Worm (Caenorhabditis elegans) whole organism, L1 larva: Measurements from ENCODE around the gene Y79H2A.4.

Source experiments
- C04F5.9 ChIP-seq: sonication (generic microtip); optimal IDR thresholded peaks from 2 replicates; lab custom pipeline; 2016; ENCODE audit warnings: missing genetic modification characterization, missing compliant biosample characterization
- C34B4.2 ChIP-seq: sonication (generic microtip); optimal IDR thresholded peaks from 2 replicates; lab custom pipeline; 2017; ENCODE audit warnings: mild to moderate bottlenecking, missing genetic modification characterization, missing compliant biosample characterization
- alr-1 ChIP-seq: fragments of 200-800 bp; sonication (Bioruptor generic); optimal IDR thresholded peaks from 2 replicates; lab custom pipeline; 2018; ENCODE audit warnings: borderline replicate concordance, mild to moderate bottlenecking, missing genetic modification characterization, missing compliant biosample characterization
- aly-2 ChIP-seq: fragments of 150-350 bp; optimal IDR thresholded peaks from 2 replicates; lab custom pipeline; 2014; ENCODE audit warnings: missing biosample characterization, missing genetic modification characterization
- ama-1 ChIP-seq: fragments of 150-350 bp; optimal IDR thresholded peaks from 2 replicates; lab custom pipeline; 2014
- blmp-1 ChIP-seq: fragments of 150-350 bp; optimal IDR thresholded peaks from 2 replicates; lab custom pipeline; 2014; ENCODE audit warnings: missing biosample characterization, missing genetic modification characterization
- ceh-8 ChIP-seq: fragments of 200-800 bp; sonication (Bioruptor generic); optimal IDR thresholded peaks from 2 replicates; lab custom pipeline; 2018; ENCODE audit warnings: mild to moderate bottlenecking, missing genetic modification characterization, moderate library complexity, missing compliant biosample characterization
- ceh-88 ChIP-seq: fragments of 200-800 bp; sonication (Bioruptor generic); IDR thresholded peaks from 2 replicates; pipeline ENCODE4 v1.3.6; 2022; ENCODE audit warnings: missing genetic modification characterization, missing compliant biosample characterization
- ceh-90 ChIP-seq: sonication (generic microtip); optimal IDR thresholded peaks from 2 replicates; lab custom pipeline; 2016; ENCODE audit warnings: missing genetic modification characterization, missing compliant biosample characterization
- ces-1 ChIP-seq: fragments of 150-350 bp; optimal IDR thresholded peaks from 2 replicates; lab custom pipeline; 2014; ENCODE audit warnings: missing biosample characterization, missing genetic modification reagents, missing genetic modification characterization
- dpl-1 ChIP-seq, 3 experiments: fragments of 150-350 bp in 2 of 3; sonication (generic microtip) in 1 of 3; optimal IDR thresholded peaks; 2 replicates each; lab custom pipeline; 2014 to 2017; ENCODE audit warnings: missing biosample characterization in 3 of 3, missing genetic modification characterization in 3 of 3, missing genetic modification reagents in 3 of 3
- dsc-1 ChIP-seq: sonication (generic microtip); optimal IDR thresholded peaks from 2 replicates; lab custom pipeline; 2016; ENCODE audit warnings: mild to moderate bottlenecking, missing genetic modification characterization, missing compliant biosample characterization
- efl-1 ChIP-seq, 4 experiments: fragments of 150-350 bp; optimal IDR thresholded peaks in 3 of 4; peaks in 1 of 4; 1 replicate in 1 of 4; 2 replicates in 3 of 4; lab custom pipeline; 2014; ENCODE audit warnings: missing biosample characterization in 2 of 4, missing genetic modification characterization in 2 of 4, missing genetic modification reagents in 2 of 4
- efl-3 ChIP-seq: fragments of 200-800 bp; sonication (Bioruptor generic); optimal IDR thresholded peaks from 2 replicates; lab custom pipeline; 2018; ENCODE audit warnings: mild to moderate bottlenecking, missing genetic modification characterization, missing compliant biosample characterization
- fkh-10 ChIP-seq: sonication (generic microtip); optimal IDR thresholded peaks from 2 replicates; lab custom pipeline; 2017; ENCODE audit warnings: missing biosample characterization, missing genetic modification reagents, missing genetic modification characterization
- fkh-4 ChIP-seq: sonication (generic microtip); optimal IDR thresholded peaks from 2 replicates; lab custom pipeline; 2016; ENCODE audit warnings: missing compliant biosample characterization, missing genetic modification characterization, borderline replicate concordance
- fos-1 ChIP-seq: fragments of 150-350 bp; optimal IDR thresholded peaks from 2 replicates; lab custom pipeline; 2014; ENCODE audit warnings: missing biosample characterization, missing genetic modification characterization
- hlh-17 ChIP-seq: fragments of 200-800 bp; sonication (Bioruptor generic); optimal IDR thresholded peaks from 2 replicates; lab custom pipeline; 2018; ENCODE audit warnings: missing genetic modification characterization, mild to moderate bottlenecking, missing compliant biosample characterization, moderate library complexity, borderline replicate concordance
- hlh-4 ChIP-seq: sonication (generic microtip); optimal IDR thresholded peaks from 2 replicates; lab custom pipeline; 2016; ENCODE audit warnings: mild to moderate bottlenecking, missing genetic modification characterization, missing compliant biosample characterization
- jun-1 ChIP-seq: fragments of 150-350 bp; optimal IDR thresholded peaks from 2 replicates; lab custom pipeline; 2014; ENCODE audit warnings: missing biosample characterization, missing genetic modification reagents, missing genetic modification characterization
- lin-13 ChIP-seq: fragments of 150-350 bp; optimal IDR thresholded peaks from 2 replicates; lab custom pipeline; 2014; ENCODE audit warnings: missing biosample characterization, missing genetic modification reagents, missing genetic modification characterization
- lin-15B ChIP-seq: fragments of 150-350 bp; sonication (generic microtip); optimal IDR thresholded peaks from 3 replicates; lab custom pipeline; 2014; ENCODE audit warnings: missing biosample characterization, missing genetic modification characterization
- lin-35 ChIP-seq, 2 experiments: fragments of 150-350 bp; optimal IDR thresholded peaks; 2 replicates each; lab custom pipeline; 2014; ENCODE audit warnings: missing biosample characterization in 2 of 2, missing genetic modification characterization in 2 of 2, missing genetic modification reagents in 2 of 2
- lin-39 ChIP-seq: fragments of 150-350 bp; optimal IDR thresholded peaks from 2 replicates; lab custom pipeline; 2014; ENCODE audit warnings: missing biosample characterization, missing genetic modification reagents, missing genetic modification characterization
- mab-9 ChIP-seq: fragments of 200-800 bp; sonication (Bioruptor generic); IDR thresholded peaks from 2 replicates; pipeline ENCODE4 v1.3.6; 2022; ENCODE audit warnings: missing genetic modification reagents, missing genetic modification characterization, missing compliant biosample characterization
- mdl-1 ChIP-seq, 2 experiments: fragments of 150-350 bp; optimal IDR thresholded peaks; 2 replicates each; lab custom pipeline; 2014 to 2017; ENCODE audit warnings: missing biosample characterization in 2 of 2, missing genetic modification characterization in 2 of 2, inconsistent platforms in 1 of 2
- mef-2 ChIP-seq: fragments of 150-350 bp; optimal IDR thresholded peaks from 2 replicates; lab custom pipeline; 2014; ENCODE audit warnings: missing biosample characterization, missing genetic modification characterization
- nhr-11 ChIP-seq: fragments of 150-350 bp; optimal IDR thresholded peaks from 2 replicates; lab custom pipeline; 2014; ENCODE audit warnings: missing biosample characterization, missing genetic modification characterization
- nhr-47 ChIP-seq: sonication (generic microtip); optimal IDR thresholded peaks from 2 replicates; lab custom pipeline; 2016; ENCODE audit warnings: mild to moderate bottlenecking, missing genetic modification characterization, moderate library complexity, missing compliant biosample characterization
- nhr-77 ChIP-seq: fragments of 150-350 bp; optimal IDR thresholded peaks from 2 replicates; lab custom pipeline; 2014; ENCODE audit warnings: missing biosample characterization, missing genetic modification characterization
- nhr-84 ChIP-seq: sonication (generic microtip); optimal IDR thresholded peaks from 2 replicates; lab custom pipeline; 2017; ENCODE audit warnings: missing biosample characterization, missing genetic modification characterization
- nhr-85 ChIP-seq: sonication (generic microtip); peaks from one replicate; lab custom pipeline; 2016; ENCODE audit warnings: missing genetic modification characterization, inconsistent platforms, missing compliant biosample characterization
- pax-3 ChIP-seq: fragments of 200-800 bp; sonication (Bioruptor generic); optimal IDR thresholded peaks from 2 replicates; lab custom pipeline; 2018; ENCODE audit warnings: mild to moderate bottlenecking, missing genetic modification characterization, moderate library complexity, missing compliant biosample characterization
- pqm-1 ChIP-seq: sonication (generic microtip); optimal IDR thresholded peaks from 3 replicates; lab custom pipeline; 2017; ENCODE audit warnings: missing biosample characterization, missing genetic modification characterization
- rnt-1 ChIP-seq: sonication (generic microtip); optimal IDR thresholded peaks from 2 replicates; lab custom pipeline; 2016; ENCODE audit warnings: mild to moderate bottlenecking, missing genetic modification characterization, moderate library complexity, missing compliant biosample characterization
- snpc-4 ChIP-seq: fragments of 150-350 bp; optimal IDR thresholded peaks from 2 replicates; lab custom pipeline; 2014; ENCODE audit warnings: missing biosample characterization, missing genetic modification characterization
- sox-4 ChIP-seq: sonication (generic microtip); optimal IDR thresholded peaks from 2 replicates; lab custom pipeline; 2016; ENCODE audit warnings: missing genetic modification characterization, missing compliant biosample characterization
- sptf-1 ChIP-seq: fragments of 150-350 bp; optimal IDR thresholded peaks from 2 replicates; lab custom pipeline; 2014; ENCODE audit warnings: missing biosample characterization, missing genetic modification characterization
- sup-37 ChIP-seq: fragments of 200-800 bp; sonication (Bioruptor generic); optimal IDR thresholded peaks from 2 replicates; lab custom pipeline; 2018; ENCODE audit warnings: mild to moderate bottlenecking, missing genetic modification characterization, missing compliant biosample characterization
- tbx-2 ChIP-seq: sonication (generic microtip); optimal IDR thresholded peaks from 2 replicates; lab custom pipeline; 2016; ENCODE audit warnings: missing genetic modification characterization, missing compliant biosample characterization
- tlp-1 ChIP-seq: fragments of 150-350 bp; optimal IDR thresholded peaks from 2 replicates; lab custom pipeline; 2014; ENCODE audit warnings: missing biosample characterization, missing genetic modification characterization
- unc-130 ChIP-seq: fragments of 150-350 bp; optimal IDR thresholded peaks from 2 replicates; lab custom pipeline; 2017; ENCODE audit warnings: missing biosample characterization, missing genetic modification characterization, inconsistent platforms
- unc-30 ChIP-seq: sonication (generic microtip); optimal IDR thresholded peaks from 2 replicates; lab custom pipeline; 2017; ENCODE audit warnings: missing biosample characterization, missing genetic modification characterization
- unc-62 ChIP-seq: fragments of 150-350 bp; optimal IDR thresholded peaks from 2 replicates; lab custom pipeline; 2014; ENCODE audit warnings: missing biosample characterization, missing genetic modification reagents, missing genetic modification characterization
- vab-15 ChIP-seq: sonication (generic microtip); optimal IDR thresholded peaks from 2 replicates; lab custom pipeline; 2017; ENCODE audit warnings: missing genotype, mild to moderate bottlenecking, missing genetic modification characterization, missing compliant biosample characterization

Y79H2A.4 gene

ce11 chrIII:12003264-12003663 is 37.8 kb upstream of the Y79H2A.4 start (continued):
- TF ChIP-seq ceh-90 (no peak), vab-15 (no peak), nhr-11 (tag; lab: Kevin White, UChicago) (no peak), ceh-8 (GFP tag; lab: Kevin White, UChicago) (no peak), nhr-47 (tag; lab: Kevin White, UChicago) (peak; percentile 55), mef-2 (no peak), nhr-77 (no peak), unc-130 (tag; lab: Kevin White, UChicago) (peak; percentile 77), blmp-1 (tag; lab: Kevin White, UChicago) (peak; percentile 67), ama-1 (no peak), sptf-1 (tag; lab: Kevin White, UChicago) (no peak), lin-15B (tag; lab: Kevin White, UChicago) (no peak), unc-30 (tag; lab: Kevin White, UChicago) (no peak), snpc-4 (tag; lab: Kevin White, UChicago) (no peak), hlh-4 (no peak), mdl-1 (tag; optimal IDR thresholded peaks at IDR 0.05; lab: Kevin White, UChicago) (peak in 1 of 2 experiments; percentile 56), rnt-1 (peak; percentile 65), mab-9 (GFP tag; lab: Robert Waterston, UW) (no peak), C04F5.9 (tag; lab: Kevin White, UChicago) (no peak), ceh-88 (GFP tag; lab: Robert Waterston, UW) (no peak), dsc-1 (no peak), dpl-1 (GFP tag; optimal IDR thresholded peaks at IDR 0.05; lab: Kevin White, UChicago) (peak in 2 of 3 experiments; percentile 21 to 42), tbx-2 (tag; lab: Kevin White, UChicago) (peak; percentile 27), C34B4.2 (tag; lab: Kevin White, UChicago) (no peak), ces-1 (GFP tag; lab: Kevin White, UChicago) (no peak), lin-39 (tag; lab: Kevin White, UChicago) (no peak), aly-2 (no peak), sox-4 (tag; lab: Kevin White, UChicago) (no peak), efl-3 (GFP tag; lab: Kevin White, UChicago) (no peak), nhr-84 (no peak), alr-1 (tag; lab: Kevin White, UChicago) (no peak), hlh-17 (GFP tag; lab: Kevin White, UChicago) (no peak), efl-1 (optimal IDR thresholded peaks at IDR 0.05; lab: Kevin White, UChicago) (peak; percentile 49 to 63), efl-1 (GFP tag; optimal IDR thresholded peaks at IDR 0.05 in 1 of 2; lab: Kevin White, UChicago) (peak; percentile 12 to 90), sup-37 (no peak), tlp-1 (tag; lab: Kevin White, UChicago) (no peak), fos-1 (peak; percentile 3), unc-62 (GFP tag; lab: Kevin White, UChicago) (no peak), nhr-85 (peak; percentile 89), jun-1 (tag; lab: Kevin White, UChicago) (no peak), fkh-10 (GFP tag; lab: Kevin White, UChicago) (no peak), lin-35 (GFP tag; optimal IDR thresholded peaks at IDR 0.05; lab: Kevin White, UChicago) (peak; percentile 28 to 63), pqm-1 (tag; lab: Kevin White, UChicago) (no peak), pax-3 (tag; lab: Kevin White, UChicago) (no peak), fkh-4 (tag; lab: Kevin White, UChicago) (no peak), lin-13 (GFP tag; lab: Kevin White, UChicago) (no peak)
- TF ChIP-seq, all 84 proteins: peak for 26
